Fruit fly (Drosophila melanogaster) whole organism, wandering third instar larva: ENCODE measurements around the gene fog.

Experiments used
- Abd-B ChIP-seq: fragments of >200 bp; optimal IDR thresholded peaks from 2 replicates; lab custom pipeline; 2017; ENCODE audit warnings: missing biosample characterization, missing genetic modification characterization
- Dif ChIP-seq: fragments of 200-275, 200-300 bp; sonication (Bioruptor generic); optimal IDR thresholded peaks from 2 replicates; lab custom pipeline; 2018; ENCODE audit warnings: missing biosample characterization, missing genetic modification characterization; ENCODE audit not compliant: partially characterized antibody
- GATAd ChIP-seq: sonication (Bioruptor generic); optimal IDR thresholded peaks from 2 replicates; lab custom pipeline; 2016; ENCODE audit warnings: missing biosample characterization, missing genetic modification characterization
- Hr78 ChIP-seq: fragments of >200 bp; optimal IDR thresholded peaks from 2 replicates; lab custom pipeline; 2017; ENCODE audit warnings: missing biosample characterization, missing genetic modification characterization
- Jra ChIP-seq: sonication (Bioruptor generic); optimal IDR thresholded peaks from 2 replicates; lab custom pipeline; 2016; ENCODE audit warnings: missing biosample characterization, missing genetic modification characterization
- Mio ChIP-seq: sonication (Bioruptor generic); optimal IDR thresholded peaks from 2 replicates; lab custom pipeline; 2016; ENCODE audit warnings: missing biosample characterization, missing genetic modification characterization
- dsf ChIP-seq: sonication (Bioruptor generic); optimal IDR thresholded peaks from 2 replicates; lab custom pipeline; 2016; ENCODE audit warnings: missing biosample characterization, missing genetic modification characterization, borderline replicate concordance
- h ChIP-seq: fragments of 200-800 bp; sonication (Bioruptor generic); optimal IDR thresholded peaks from 3 replicates; lab custom pipeline; 2016; ENCODE audit warnings: missing biosample characterization, mild to moderate bottlenecking, missing genetic modification characterization
- jim ChIP-seq: fragments of 175-275, 200-325 bp; sonication (Bioruptor generic); optimal IDR thresholded peaks from 2 replicates; lab custom pipeline; 2016; ENCODE audit warnings: missing biosample characterization, mild to moderate bottlenecking, missing genetic modification characterization
- pan ChIP-seq: fragments of >200 bp; optimal IDR thresholded peaks from 2 replicates; lab custom pipeline; 2017
- psq ChIP-seq: fragments of 200-800 bp; sonication (Bioruptor generic); optimal IDR thresholded peaks from 3 replicates; lab custom pipeline; 2017; ENCODE audit warnings: missing biosample characterization, mild to moderate bottlenecking, missing genetic modification characterization, moderate library complexity
- tai ChIP-seq: sonication (Bioruptor generic); optimal IDR thresholded peaks from 2 replicates; lab custom pipeline; 2016; ENCODE audit warnings: missing biosample characterization, missing genetic modification characterization
- usp ChIP-seq: fragments of >200 bp; optimal IDR thresholded peaks from 2 replicates; lab custom pipeline; 2017; ENCODE audit warnings: missing biosample characterization, missing genetic modification characterization

DNA sequence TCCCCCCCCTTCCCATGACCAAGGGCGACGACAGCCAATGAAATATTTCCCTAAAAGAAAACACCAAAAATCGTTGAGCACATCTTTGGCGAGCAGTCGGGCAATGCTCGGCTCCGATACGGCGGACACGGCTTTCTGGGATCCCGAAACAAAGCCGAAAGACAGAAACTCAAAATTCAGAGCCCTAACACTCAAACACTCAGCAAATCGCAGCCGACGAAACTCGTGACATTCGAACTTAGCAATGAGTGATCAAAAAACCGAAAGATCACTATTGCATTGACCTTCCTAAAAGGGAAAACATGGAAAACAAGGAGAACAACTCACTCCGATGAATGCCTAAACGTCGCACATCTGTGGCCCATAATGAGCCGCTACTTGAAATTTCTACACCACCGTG lies 4.3 kb upstream of the fog start:
- TF ChIP-seq Hr78 (GFP tag; lab: Kevin White, UChicago) (no peak), usp (GFP tag; lab: Kevin White, UChicago) (no peak), jim (GFP tag; lab: Kevin White, UChicago) (no peak), Abd-B (GFP tag; lab: Kevin White, UChicago) (no peak), tai (GFP tag; lab: Kevin White, UChicago) (no peak), pan (lab: Kevin White, UChicago) (no peak), Dif (GFP tag; lab: Kevin White, UChicago) (no peak), Jra (GFP tag; lab: Kevin White, UChicago) (no peak), GATAd (GFP tag; lab: Kevin White, UChicago) (no peak), Mio (no peak), h (GFP tag; lab: Kevin White, UChicago) (no peak), dsf (GFP tag; lab: Kevin White, UChicago) (no peak), psq (GFP tag; lab: Kevin White, UChicago) (no peak)
